Worm (Caenorhabditis elegans) whole organism, early embryonic: ENCODE data around the gene enu-3.5.

Experiments used
- B0310.2 ChIP-seq: sonication (generic microtip); optimal IDR thresholded peaks from 2 replicates; lab custom pipeline; 2016; ENCODE audit warnings: mild to moderate bottlenecking, missing genetic modification characterization, missing compliant biosample characterization
- F13C5.2 ChIP-seq: sonication (generic microtip); optimal IDR thresholded peaks from 2 replicates; lab custom pipeline; 2017; ENCODE audit warnings: mild to moderate bottlenecking, missing genetic modification characterization, inconsistent platforms, missing compliant biosample characterization
- ama-1 ChIP-seq: fragments of 150-350 bp; optimal IDR thresholded peaks from 2 replicates; lab custom pipeline; 2014
- ceh-13 ChIP-seq: fragments of 200-800 bp; sonication (Bioruptor generic); optimal IDR thresholded peaks from 2 replicates; lab custom pipeline; 2018; ENCODE audit warnings: mild to moderate bottlenecking, missing genetic modification characterization, missing compliant biosample characterization
- flt-1 ChIP-seq: fragments of 200-800 bp; sonication (Bioruptor generic); IDR thresholded peaks from 2 replicates; pipeline ENCODE4 v1.3.6; 2022; ENCODE audit warnings: missing genetic modification characterization, missing compliant biosample characterization
- hmbx-1 ChIP-seq: sonication (generic microtip); optimal IDR thresholded peaks from 2 replicates; lab custom pipeline; 2016; ENCODE audit warnings: mild to moderate bottlenecking, missing genetic modification characterization, missing compliant biosample characterization
- hnd-1 ChIP-seq: sonication (generic microtip); optimal IDR thresholded peaks from 2 replicates; lab custom pipeline; 2016; ENCODE audit warnings: missing genetic modification characterization, missing compliant biosample characterization
- scrt-1 ChIP-seq: fragments of 200-800 bp; sonication (Bioruptor generic); IDR thresholded peaks from 2 replicates; pipeline ENCODE4 v1.3.6; 2022; ENCODE audit warnings: missing genetic modification characterization, missing compliant biosample characterization
- sea-1 ChIP-seq: fragments of 200-800 bp; sonication (Bioruptor generic); conservative IDR thresholded peaks from 2 replicates; pipeline ENCODE4 v1.3.6; 2022; ENCODE audit warnings: missing genetic modification characterization, missing compliant biosample characterization
- tbx-37 ChIP-seq: fragments of 200-800 bp; sonication (Bioruptor generic); conservative IDR thresholded peaks from 2 replicates; pipeline ENCODE4 v1.3.6; 2022; ENCODE audit warnings: missing genetic modification reagents, missing genetic modification characterization, missing compliant biosample characterization

enu-3.5 gene

DNA sequence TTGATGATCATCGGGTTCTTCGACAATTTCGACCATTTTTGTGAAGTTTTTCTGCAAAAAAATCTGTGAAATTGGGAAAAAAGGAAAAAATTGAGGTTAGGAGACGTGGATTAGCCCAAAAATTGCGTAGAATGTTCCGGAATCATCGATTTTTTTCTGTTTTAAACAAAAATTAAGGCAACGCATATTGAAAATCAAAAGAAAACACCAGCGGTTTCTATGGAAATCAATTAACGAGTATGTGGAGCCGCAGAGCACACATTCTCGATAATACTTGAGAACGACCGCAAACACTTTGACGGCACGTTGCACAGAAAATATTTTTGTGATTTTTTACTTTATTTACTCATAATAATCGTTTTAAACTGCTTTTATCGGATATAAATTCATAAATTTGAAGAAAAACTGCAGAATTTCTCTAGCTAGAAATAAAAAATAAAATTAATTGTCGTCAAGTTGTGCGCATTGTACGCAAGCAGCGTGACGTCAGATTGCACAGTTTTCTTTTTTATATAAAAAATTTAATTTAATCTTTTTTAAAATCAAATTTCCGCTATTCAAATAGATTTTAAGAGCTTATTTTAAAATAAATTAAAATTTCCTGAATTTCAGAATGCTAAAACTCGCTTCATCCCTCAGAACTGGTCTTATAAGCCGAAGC is 48.1 kb downstream of the enu-3.5 start, which contains the start of the genes npp-25 and mrps-10:
npp-25 (minus strand) TSS at position 51 of the 661 bp plus-strand sequence.
mrps-10 (plus strand) TSS at position 611 of the 661 bp plus-strand sequence.
- TF ChIP-seq hmbx-1 (no peak), hnd-1 (no peak), ceh-13 (no peak), F13C5.2 (peak; percentile 26), B0310.2 (tag; lab: Kevin White, UChicago) (no peak), ama-1 (lab: Kevin White, UChicago) (no peak), tbx-37 (GFP tag; lab: Robert Waterston, UW) (no peak; the same call in 1 of the 2 replicates)

ce11 chrIII:12929573-12929972 is 51.6 kb downstream of the enu-3.5 start, which contains the start of gene Y37D8A.19:
Gene Y37D8A.19, plus strand, starts transcription at chrIII:12929873.
- no peak for TF ChIP-seq flt-1
- TF ChIP-seq scrt-1 (GFP tag; lab: Robert Waterston, UW): no peak
- no peak for TF ChIP-seq hnd-1
- no peak for TF ChIP-seq tbx-37 (GFP tag; lab: Robert Waterston, UW)
- TF ChIP-seq ama-1 (lab: Kevin White, UChicago): no peak
- no peak for TF ChIP-seq sea-1 (GFP tag; lab: Robert Waterston, UW)
